Worm (Caenorhabditis elegans): ENCODE data around the gene cwf-19L2.

ce11 chrIII:7308600-7309109 is 15.2 kb downstream of the cwf-19L2 start, which contains the start of gene acbp-4:
- TF ChIP-seq ama-1 (optimal IDR thresholded peaks at IDR 0.05) (no peak), hmg-4 (GFP tag; optimal IDR thresholded peaks at IDR 0.05) (no peak), tbx-11 (GFP tag; IDR thresholded peaks at IDR 0.05) (no peak), aly-1 (tag; optimal IDR thresholded peaks at IDR 0.05) (no peak), flt-1 (GFP tag; IDR thresholded peaks at IDR 0.05) (no peak), tra-4 (tag; optimal IDR thresholded peaks at IDR 0.05) (no peak), tbx-37 (GFP tag; conservative IDR thresholded peaks at IDR 0.05) (no peak), ets-7 (tag; optimal IDR thresholded peaks at IDR 0.05) (no peak), ceh-36 (tag; optimal IDR thresholded peaks at IDR 0.05) (no peak), scrt-1 (GFP tag; IDR thresholded peaks at IDR 0.05) (no peak)

Measured in whole organism, early embryonic.